Fruit fly (Drosophila melanogaster): Measurements from ENCODE around the gene CG13622.

dm6 chr3R:24544388-24544787 is 20.9 kb upstream of the CG13622 start, which contains the start of gene Esyt2:
- TF ChIP-seq CG7101 (tag; optimal IDR thresholded peaks at IDR 0.05) (no peak), CG12768 (GFP tag; optimal IDR thresholded peaks at IDR 0.05) (no peak), CG33017 (tag; optimal IDR thresholded peaks at IDR 0.05) (no peak), toe (GFP tag; optimal IDR thresholded peaks at IDR 0.05) (no peak), Hr96 (GFP tag; optimal IDR thresholded peaks at IDR 0.05) (no peak), Crg-1 (GFP tag; optimal IDR thresholded peaks at IDR 0.05) (no peak), CG14711 (tag; optimal IDR thresholded peaks at IDR 0.05) (no peak)
